Worm (Caenorhabditis elegans): ENCODE results near the gene C11G10.1.

Gene C11G10.1

ce11 chrX:15155054-15155453 is 3.5 kb downstream of the C11G10.1 start:
- TF ChIP-seq efl-3 (GFP tag; optimal IDR thresholded peaks at IDR 0.05) (no peak), lin-14 (GFP tag; optimal IDR thresholded peaks at IDR 0.05) (peak; percentile 61), lsy-2 (tag; optimal IDR thresholded peaks at IDR 0.05) (peak in 1 of 2 experiments; percentile 8), efl-1 (optimal IDR thresholded peaks at IDR 0.05) (no peak), efl-1 (GFP tag; optimal IDR thresholded peaks at IDR 0.05 in 1 of 2) (peak in 1 of 2 experiments; percentile 29), nhr-85 (tag) (peak; percentile 57), nhr-28 (tag; optimal IDR thresholded peaks at IDR 0.05) (no peak), tbx-2 (tag; optimal IDR thresholded peaks at IDR 0.05) (peak; percentile 50)

- TF ChIP-seq C16A3.4 (tag; optimal IDR thresholded peaks at IDR 0.05), result no peak
- TF ChIP-seq skn-1 (tag; optimal IDR thresholded peaks at IDR 0.05), result no peak
- TF ChIP-seq ceh-90 (tag; optimal IDR thresholded peaks at IDR 0.05), result no peak
- no peak for TF ChIP-seq nhr-12 (tag; optimal IDR thresholded peaks at IDR 0.05)
- TF ChIP-seq vab-15 (tag; optimal IDR thresholded peaks at IDR 0.05), result no peak
- no peak for TF ChIP-seq aly-2 (tag; optimal IDR thresholded peaks at IDR 0.05)
- no peak for TF ChIP-seq F16B12.6 (tag; optimal IDR thresholded peaks at IDR 0.05)
- no peak for TF ChIP-seq dsc-1 (tag; optimal IDR thresholded peaks at IDR 0.05)
Observed at ce11 chrX:15148831-15149230, 9.7 kb downstream of the C11G10.1 start.

- TF ChIP-seq skn-1 (tag; optimal IDR thresholded peaks at IDR 0.05) (no peak), nhr-85 (tag) (peak; percentile 10)
Observed at ce11 chrX:15148389-15148788, 10.2 kb downstream of the C11G10.1 start.

- TF ChIP-seq ceh-63 (GFP tag; optimal IDR thresholded peaks at IDR 0.05) (no peak), aly-2 (tag; optimal IDR thresholded peaks at IDR 0.05) (no peak), nhr-19 (GFP tag; conservative IDR thresholded peaks at IDR 0.05) (no peak), mdl-1 (tag; optimal IDR thresholded peaks at IDR 0.05) (no peak), nhr-77 (tag; optimal IDR thresholded peaks at IDR 0.05) (no peak)
Observed at ce11 chrX:15147640-15148039, 10.9 kb downstream of the C11G10.1 start, which contains the start of gene unc-7. Gene unc-7 (minus strand): TSS chrX:15147740.

ce11 chrX:15146415-15147210 is 11.9 kb downstream of the C11G10.1 start:
- TF ChIP-seq sup-37 (GFP tag; optimal IDR thresholded peaks at IDR 0.05), result no peak
- TF ChIP-seq zip-4 (GFP tag; optimal IDR thresholded peaks at IDR 0.05), result no peak
- TF ChIP-seq lin-13 (GFP tag; optimal IDR thresholded peaks at IDR 0.05), result no peak
- peak; percentile 22 for TF ChIP-seq nhr-71 (tag; optimal IDR thresholded peaks at IDR 0.05)
- peak; percentile 21 for TF ChIP-seq nhr-90 (tag; optimal IDR thresholded peaks at IDR 0.05; ENCODE audit: poor library complexity)
- peak in 1 of 2 experiments; percentile 50 for TF ChIP-seq lin-35 (GFP tag; optimal IDR thresholded peaks at IDR 0.05)
- peak; percentile 14; the same call in 1 of the 2 replicates for TF ChIP-seq nhr-19 (GFP tag; conservative IDR thresholded peaks at IDR 0.05)
- no peak for TF ChIP-seq nhr-84 (tag; optimal IDR thresholded peaks at IDR 0.05)
- no peak for TF ChIP-seq mdl-1 (tag; optimal IDR thresholded peaks at IDR 0.05)
- TF ChIP-seq elt-3 (tag; optimal IDR thresholded peaks at IDR 0.05), result peak in 1 of 6 experiments; percentile 19
- TF ChIP-seq snu-23 (GFP tag; optimal IDR thresholded peaks at IDR 0.05), result peak; percentile 18
- no peak for TF ChIP-seq C04F5.9 (tag; optimal IDR thresholded peaks at IDR 0.05)
- TF ChIP-seq nhr-20 (tag; optimal IDR thresholded peaks at IDR 0.05), result peak; percentile 0
- TF ChIP-seq C16A3.4 (tag; optimal IDR thresholded peaks at IDR 0.05), result peak; percentile 44
- TF ChIP-seq swsn-7 (tag; optimal IDR thresholded peaks at IDR 0.05), result no peak

- TF ChIP-seq C16A3.4 (tag; optimal IDR thresholded peaks at IDR 0.05) (no peak), lin-14 (GFP tag; optimal IDR thresholded peaks at IDR 0.05) (peak; percentile 15)
Observed at ce11 chrX:15134941-15135340, 23.6 kb downstream of the C11G10.1 start.
